Fruit fly (Drosophila melanogaster) whole organism: ENCODE results near the gene CG13685.

Experiments
- CG8478 ChIP-seq: fragments of >200 bp; optimal IDR thresholded peaks from 2 replicates; lab custom pipeline; 2018; ENCODE audit warnings: inconsistent platforms
- Dll ChIP-seq: fragments of >200 bp; optimal IDR thresholded peaks from 2 replicates; lab custom pipeline; 2017
- EcR ChIP-seq, 2 experiments: fragments of >200 bp; optimal IDR thresholded peaks; 2 replicates each; lab custom pipeline; 2017; ENCODE audit warnings: missing biosample characterization in 2 of 2, missing genetic modification characterization in 2 of 2, missing genetic modification reagents in 2 of 2
- pan ChIP-seq: fragments of >200 bp; optimal IDR thresholded peaks from 2 replicates; lab custom pipeline; 2017
- psq ChIP-seq: fragments of >200 bp; optimal IDR thresholded peaks from 2 replicates; lab custom pipeline; 2017
- usp ChIP-seq: fragments of >200 bp; optimal IDR thresholded peaks from 2 replicates; lab custom pipeline; 2017; ENCODE audit warnings: missing biosample characterization, missing genetic modification characterization, mixed read lengths

Gene CG13685

dm6 chr3L:7783383-7783782 lies 36.2 kb downstream of the CG13685 start:
- TF ChIP-seq Dll (lab: Kevin White, UChicago) (no peak), psq (lab: Kevin White, UChicago) (no peak), CG8478 (no peak), usp (GFP tag; lab: Kevin White, UChicago) (no peak), EcR (GFP tag; optimal IDR thresholded peaks at IDR 0.05; lab: Kevin White, UChicago) (no peak), pan (lab: Kevin White, UChicago) (no peak)

- TF ChIP-seq EcR (GFP tag; optimal IDR thresholded peaks at IDR 0.05; lab: Kevin White, UChicago) (no peak), usp (GFP tag; lab: Kevin White, UChicago) (no peak), Dll (lab: Kevin White, UChicago) (no peak), pan (lab: Kevin White, UChicago) (no peak), CG8478 (no peak), psq (lab: Kevin White, UChicago) (no peak)
These were observed 39.1 kb downstream of the CG13685 start for dm6 chr3L:7786263-7786662.

DNA sequence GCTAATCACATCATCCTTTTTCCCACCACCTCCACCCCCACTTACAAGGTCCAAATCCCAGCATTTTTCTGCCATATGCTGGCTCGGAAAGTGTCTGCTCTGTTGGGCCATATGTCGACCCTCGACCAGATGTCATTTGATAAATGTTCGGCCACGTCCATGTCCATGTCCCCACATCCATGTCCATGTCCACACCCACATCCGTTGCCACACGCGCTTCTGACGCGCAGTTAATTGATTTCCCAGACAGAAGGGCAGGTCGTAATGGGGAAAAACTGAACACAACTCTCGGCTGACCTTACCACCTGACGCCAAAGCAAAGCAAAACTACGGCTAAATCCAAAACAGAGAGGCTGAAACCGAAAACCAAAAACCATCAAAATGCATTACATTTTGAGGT lies 39.8 kb downstream of the CG13685 start:
- TF ChIP-seq CG8478 (no peak), psq (lab: Kevin White, UChicago) (no peak), Dll (lab: Kevin White, UChicago) (no peak), EcR (GFP tag; optimal IDR thresholded peaks at IDR 0.05; lab: Kevin White, UChicago) (no peak), pan (lab: Kevin White, UChicago) (no peak), usp (GFP tag; lab: Kevin White, UChicago) (no peak)

- TF ChIP-seq pan (lab: Kevin White, UChicago) (no peak), usp (GFP tag; lab: Kevin White, UChicago) (no peak), EcR (GFP tag; optimal IDR thresholded peaks at IDR 0.05; lab: Kevin White, UChicago) (no peak), Dll (lab: Kevin White, UChicago) (no peak), psq (lab: Kevin White, UChicago) (no peak), CG8478 (no peak)
These were observed 40.8 kb downstream of the CG13685 start for dm6 chr3L:7787788-7788406.

- TF ChIP-seq EcR (GFP tag; optimal IDR thresholded peaks at IDR 0.05; lab: Kevin White, UChicago) (no peak), psq (lab: Kevin White, UChicago) (no peak), CG8478 (no peak), pan (lab: Kevin White, UChicago) (no peak)
These were observed 43.1 kb downstream of the CG13685 start for dm6 chr3L:7790224-7790623.

DNA sequence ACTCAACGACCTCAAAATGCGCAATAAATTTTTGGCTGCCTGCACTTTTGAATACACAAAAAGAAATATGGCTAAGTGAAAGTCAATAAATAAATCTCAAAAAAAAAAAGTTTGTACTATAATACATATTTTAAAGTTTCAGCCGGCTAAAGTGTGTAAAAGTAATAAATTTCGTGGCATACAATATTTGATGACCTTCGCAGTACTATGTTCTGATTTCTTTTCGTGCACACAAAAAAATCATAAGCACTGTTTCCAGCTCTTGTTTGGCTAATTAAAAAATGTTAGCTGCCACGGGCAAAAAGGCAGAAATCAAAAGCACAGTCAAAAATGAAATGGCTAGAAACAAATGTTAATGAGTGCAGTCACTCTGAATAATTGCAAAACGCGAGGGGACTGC lies 45.1 kb downstream of the CG13685 start:
- TF ChIP-seq Dll (lab: Kevin White, UChicago) (no peak), CG8478 (no peak), EcR (GFP tag; optimal IDR thresholded peaks at IDR 0.05; lab: Kevin White, UChicago) (no peak), pan (lab: Kevin White, UChicago) (no peak), psq (lab: Kevin White, UChicago) (no peak), usp (GFP tag; lab: Kevin White, UChicago) (no peak)

dm6 chr3L:7792775-7793174 lies 45.6 kb downstream of the CG13685 start:
- TF ChIP-seq psq (lab: Kevin White, UChicago) (no peak), EcR (GFP tag; optimal IDR thresholded peaks at IDR 0.05; lab: Kevin White, UChicago) (no peak), usp (GFP tag; lab: Kevin White, UChicago) (no peak), CG8478 (no peak)
